Fruit fly (Drosophila melanogaster): Measurements from ENCODE around the gene CG31626.

DNA sequence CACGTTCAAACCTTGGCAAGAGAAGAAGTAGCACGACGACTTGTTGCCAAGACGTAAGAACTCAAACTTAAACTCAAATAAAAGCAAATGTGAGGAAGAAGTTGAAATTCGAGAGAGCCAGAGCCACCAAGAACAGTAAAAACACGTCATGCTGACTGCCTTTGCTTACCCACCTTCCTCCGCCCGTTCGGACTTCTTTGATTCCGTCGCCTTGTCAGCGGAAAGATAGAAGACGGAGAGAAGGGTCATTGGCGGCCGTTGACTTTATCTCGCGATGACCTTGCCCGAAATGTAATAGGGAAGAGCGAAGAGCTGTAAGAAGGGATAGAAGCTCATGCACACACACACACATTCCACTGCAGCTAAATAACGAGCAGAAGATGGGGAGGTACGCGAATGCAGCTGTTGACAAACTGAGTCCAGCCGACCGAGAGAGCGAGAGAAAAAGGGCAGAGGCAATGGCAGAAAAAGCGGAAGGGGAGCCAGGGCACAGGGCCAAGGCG, 7.5 kb upstream of the CG31626 start:
- TF ChIP-seq psq (optimal IDR thresholded peaks at IDR 0.05) = no peak
- TF ChIP-seq Myc (optimal IDR thresholded peaks at IDR 0.05) = no peak
- no peak for TF ChIP-seq insv (optimal IDR thresholded peaks at IDR 0.05)
- no peak for TF ChIP-seq h (optimal IDR thresholded peaks at IDR 0.05)
